Worm (Caenorhabditis elegans) whole organism, late embryonic: ENCODE results near the gene abu-2.

Experiments used
- C38D4.7 ChIP-seq: fragments of 200-800 bp; sonication (Bioruptor generic); optimal IDR thresholded peaks from 2 replicates; lab custom pipeline; 2018; ENCODE audit warnings: mild to moderate bottlenecking, missing genetic modification characterization, moderate library complexity, missing compliant biosample characterization
- F13H6.1 ChIP-seq: sonication (generic microtip); optimal IDR thresholded peaks from 2 replicates; lab custom pipeline; 2016; ENCODE audit warnings: missing genetic modification characterization, missing compliant biosample characterization
- Y22D7AL.16 ChIP-seq: sonication (generic microtip); optimal IDR thresholded peaks from 2 replicates; lab custom pipeline; 2016; ENCODE audit warnings: missing genetic modification characterization, missing compliant biosample characterization
- ama-1 ChIP-seq: fragments of 150-350 bp; optimal IDR thresholded peaks from 2 replicates; lab custom pipeline; 2014
- ceh-18 ChIP-seq: sonication (generic microtip); optimal IDR thresholded peaks from 2 replicates; lab custom pipeline; 2016; ENCODE audit warnings: missing genetic modification characterization, missing compliant biosample characterization
- ceh-24 ChIP-seq: sonication (generic microtip); optimal IDR thresholded peaks from 2 replicates; lab custom pipeline; 2016; ENCODE audit warnings: mild to moderate bottlenecking, missing genetic modification characterization, missing compliant biosample characterization
- ceh-31 ChIP-seq: sonication (generic microtip); optimal IDR thresholded peaks from 2 replicates; lab custom pipeline; 2016; ENCODE audit warnings: missing genetic modification characterization, missing compliant biosample characterization
- ceh-34 ChIP-seq: sonication (generic microtip); optimal IDR thresholded peaks from 2 replicates; lab custom pipeline; 2016; ENCODE audit warnings: mild to moderate bottlenecking, missing genetic modification characterization, missing compliant biosample characterization
- ceh-48 ChIP-seq: sonication (generic microtip); optimal IDR thresholded peaks from 2 replicates; lab custom pipeline; 2016; ENCODE audit warnings: missing genetic modification characterization, inconsistent platforms, missing compliant biosample characterization
- ceh-6 ChIP-seq: fragments of 200-800 bp; sonication (Bioruptor generic); optimal IDR thresholded peaks from 2 replicates; lab custom pipeline; 2018; ENCODE audit warnings: mild to moderate bottlenecking, missing genetic modification characterization, missing compliant biosample characterization
- ceh-9 ChIP-seq: sonication (generic microtip); optimal IDR thresholded peaks from 2 replicates; lab custom pipeline; 2016; ENCODE audit warnings: mild to moderate bottlenecking, missing genetic modification characterization, inconsistent platforms, missing compliant biosample characterization
- elt-4 ChIP-seq: sonication (generic microtip); optimal IDR thresholded peaks from 2 replicates; lab custom pipeline; 2016; ENCODE audit warnings: missing genetic modification characterization, missing compliant biosample characterization
- ets-4 ChIP-seq: sonication (generic microtip); optimal IDR thresholded peaks from 2 replicates; lab custom pipeline; 2016; ENCODE audit warnings: missing genetic modification characterization, missing compliant biosample characterization
- lim-6 ChIP-seq: sonication (generic microtip); optimal IDR thresholded peaks from 2 replicates; lab custom pipeline; 2016; ENCODE audit warnings: missing genetic modification characterization, missing compliant biosample characterization
- lin-11 ChIP-seq: fragments of 200-800 bp; sonication (Bioruptor generic); optimal IDR thresholded peaks from 2 replicates; lab custom pipeline; 2018; ENCODE audit warnings: mild to moderate bottlenecking, missing genetic modification characterization, missing compliant biosample characterization
- madf-2 ChIP-seq: sonication (generic microtip); optimal IDR thresholded peaks from 2 replicates; lab custom pipeline; 2017; ENCODE audit warnings: missing genetic modification characterization, missing compliant biosample characterization
- nfya-1 ChIP-seq: sonication (generic microtip); optimal IDR thresholded peaks from 2 replicates; lab custom pipeline; 2017; ENCODE audit warnings: missing genetic modification characterization, mild to moderate bottlenecking, missing compliant biosample characterization, antibody characterized with exemption, moderate library complexity
- odd-2 ChIP-seq: sonication (generic microtip); optimal IDR thresholded peaks from 2 replicates; lab custom pipeline; 2017; ENCODE audit warnings: antibody characterized with exemption, mild to moderate bottlenecking, missing genetic modification characterization, missing compliant biosample characterization
- pag-3 ChIP-seq: sonication (generic microtip); optimal IDR thresholded peaks from 2 replicates; lab custom pipeline; 2016; ENCODE audit warnings: missing compliant biosample characterization, missing genetic modification characterization, borderline replicate concordance
- pat-9 ChIP-seq: fragments of 200-800 bp; sonication (Bioruptor generic); optimal IDR thresholded peaks from 2 replicates; lab custom pipeline; 2018; ENCODE audit warnings: mild to moderate bottlenecking, missing genetic modification characterization, moderate library complexity, missing compliant biosample characterization
- pax-1 ChIP-seq: fragments of 150-350 bp; optimal IDR thresholded peaks from 2 replicates; lab custom pipeline; 2014; ENCODE audit warnings: missing biosample characterization, missing genetic modification characterization
- pha-4 ChIP-seq: fragments of 150-350 bp; optimal IDR thresholded peaks from 2 replicates; lab custom pipeline; 2018; ENCODE audit warnings: missing biosample characterization, missing genetic modification reagents, missing genetic modification characterization
- pqm-1 ChIP-seq: sonication (generic microtip); optimal IDR thresholded peaks from 2 replicates; lab custom pipeline; 2016; ENCODE audit warnings: missing genetic modification characterization, missing compliant biosample characterization
- pros-1 ChIP-seq: fragments of 150-350 bp; optimal IDR thresholded peaks from 2 replicates; lab custom pipeline; 2014; ENCODE audit warnings: missing biosample characterization, missing genetic modification reagents, missing genetic modification characterization
- sdc-2 ChIP-seq: sonication (generic microtip); optimal IDR thresholded peaks from 2 replicates; lab custom pipeline; 2016; ENCODE audit warnings: missing genotype, missing genetic modification characterization, missing compliant biosample characterization
- sox-2 ChIP-seq: fragments of 200-800 bp; sonication (Bioruptor generic); IDR thresholded peaks from 2 replicates; pipeline ENCODE4 v1.3.6; 2022; ENCODE audit warnings: missing genetic modification reagents, missing genetic modification characterization, missing compliant biosample characterization
- sox-4 ChIP-seq: sonication (generic microtip); optimal IDR thresholded peaks from 2 replicates; lab custom pipeline; 2017; ENCODE audit warnings: mild to moderate bottlenecking, missing genetic modification characterization, inconsistent platforms, missing compliant biosample characterization
- syd-9 ChIP-seq: sonication (generic microtip); optimal IDR thresholded peaks from 2 replicates; lab custom pipeline; 2016; ENCODE audit warnings: mild to moderate bottlenecking, missing genetic modification characterization, moderate library complexity, missing compliant biosample characterization
- tbx-7 ChIP-seq: sonication (generic microtip); optimal IDR thresholded peaks from 2 replicates; lab custom pipeline; 2016; ENCODE audit warnings: missing genotype, missing genetic modification characterization, missing compliant biosample characterization
- unc-55 ChIP-seq: sonication (generic microtip); optimal IDR thresholded peaks from 2 replicates; lab custom pipeline; 2017; ENCODE audit warnings: missing biosample characterization, missing genetic modification reagents, missing genetic modification characterization
- ztf-16 ChIP-seq: sonication (generic microtip); optimal IDR thresholded peaks from 2 replicates; lab custom pipeline; 2017; ENCODE audit warnings: missing genetic modification characterization, missing compliant biosample characterization

The abu-2 gene

DNA sequence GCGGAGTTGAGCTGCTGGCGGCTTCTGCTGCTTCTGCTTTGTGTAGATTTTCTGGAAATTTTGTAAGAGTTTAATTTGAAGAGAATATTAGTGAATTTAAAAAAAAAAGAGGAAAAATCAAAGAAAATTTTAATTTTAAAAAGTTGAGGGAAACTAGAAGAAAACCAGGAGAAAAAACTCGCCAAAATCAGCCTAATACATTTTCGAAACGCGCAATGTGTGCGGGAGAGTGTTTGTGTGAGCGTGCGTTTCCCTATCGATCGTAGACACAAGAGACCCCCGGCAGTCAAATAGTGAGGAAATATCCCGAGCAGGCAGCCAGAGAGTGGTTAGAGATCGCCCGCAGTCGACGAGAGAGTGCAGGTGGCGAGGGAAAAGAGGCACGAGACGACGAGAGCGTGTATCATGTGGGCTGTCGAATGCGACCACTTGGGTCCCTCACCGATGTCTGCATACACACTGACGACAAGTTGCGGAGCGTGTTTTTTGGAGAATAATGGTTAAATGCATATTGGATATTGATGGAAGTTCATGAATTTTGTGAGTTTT is 36.2 kb upstream of the abu-2 start, which contains the start of gene zfp-3 (continued):
- TF ChIP-seq sox-4 (tag; lab: Kevin White, UChicago) (no peak), odd-2 (no peak), pat-9 (tag; lab: Kevin White, UChicago) (no peak), ceh-48 (tag; lab: Kevin White, UChicago) (peak; percentile 83), ets-4 (tag; lab: Kevin White, UChicago) (peak; percentile 73), ceh-18 (tag; lab: Kevin White, UChicago) (peak; percentile 92), ztf-16 (tag; lab: Kevin White, UChicago) (no peak), pha-4 (tag; lab: Kevin White, UChicago) (no peak), unc-55 (GFP tag; lab: Kevin White, UChicago) (peak; percentile 67), pqm-1 (peak; percentile 67), sox-2 (GFP tag; lab: Robert Waterston, UW) (no peak), ceh-31 (peak; percentile 90), F13H6.1 (peak; percentile 82), pag-3 (tag; lab: Kevin White, UChicago) (no peak), tbx-7 (no peak), ceh-34 (tag; lab: Kevin White, UChicago) (peak; percentile 87)

ce11 chrX:1445696-1446095 is 35.2 kb upstream of the abu-2 start:
- no peak for TF ChIP-seq lin-11 (tag; lab: Kevin White, UChicago)
- peak; percentile 2 for TF ChIP-seq ama-1
- no peak for TF ChIP-seq ceh-24 (tag; lab: Kevin White, UChicago)

ce11 chrX:1443556-1444243 is 33.2 kb upstream of the abu-2 start:
- TF ChIP-seq Y22D7AL.16 (tag; lab: Kevin White, UChicago) (peak; percentile 3), pax-1 (tag; lab: Kevin White, UChicago) (no peak)

DNA sequence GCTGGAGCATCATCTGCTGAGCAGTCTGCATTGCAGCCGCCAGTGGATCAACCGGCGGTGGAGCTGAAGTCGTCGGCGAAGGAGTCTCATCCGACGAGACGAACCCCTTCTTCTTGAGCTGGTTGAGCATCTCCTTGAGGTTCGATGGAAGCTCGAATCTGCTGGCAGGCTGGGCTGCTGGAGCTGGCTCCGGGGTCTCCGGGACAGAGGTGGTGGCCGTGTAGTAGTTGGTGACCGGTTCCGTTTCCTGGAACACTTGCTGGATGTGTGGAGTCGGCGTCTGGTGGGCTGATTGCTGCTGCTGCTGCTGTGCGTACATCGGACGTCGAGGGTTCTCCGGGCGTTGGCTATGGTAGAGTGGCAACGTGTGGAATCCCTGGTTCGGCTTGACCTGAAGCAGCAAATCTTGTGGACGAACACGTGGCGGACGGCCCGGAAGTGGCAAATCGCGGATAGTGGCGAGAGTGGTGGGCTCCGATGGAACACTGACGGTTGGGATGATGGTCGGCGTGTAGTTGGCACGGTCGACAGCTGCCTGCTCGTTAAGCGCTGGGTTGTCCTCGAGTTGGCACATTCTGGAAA is 31.2 kb upstream of the abu-2 start:
- peak; percentile 41 for TF ChIP-seq elt-4 (tag; lab: Kevin White, UChicago)
- no peak for TF ChIP-seq lim-6 (tag; lab: Kevin White, UChicago)

- TF ChIP-seq ztf-16 (tag; lab: Kevin White, UChicago), result no peak
- no peak for TF ChIP-seq ceh-6 (GFP tag; lab: Kevin White, UChicago)
- no peak for TF ChIP-seq syd-9 (tag; lab: Kevin White, UChicago)
- no peak for TF ChIP-seq madf-2 (tag; lab: Kevin White, UChicago)
- TF ChIP-seq sox-4 (tag; lab: Kevin White, UChicago), result no peak
- TF ChIP-seq tbx-7, result no peak
- TF ChIP-seq ceh-9 (tag; lab: Kevin White, UChicago), result no peak
Measured at ce11 chrX:1440161-1440560, 29.7 kb upstream of the abu-2 start, which contains the start of gene sedl-1. TSS of gene sedl-1 (minus strand) at chrX:1440261.

DNA sequence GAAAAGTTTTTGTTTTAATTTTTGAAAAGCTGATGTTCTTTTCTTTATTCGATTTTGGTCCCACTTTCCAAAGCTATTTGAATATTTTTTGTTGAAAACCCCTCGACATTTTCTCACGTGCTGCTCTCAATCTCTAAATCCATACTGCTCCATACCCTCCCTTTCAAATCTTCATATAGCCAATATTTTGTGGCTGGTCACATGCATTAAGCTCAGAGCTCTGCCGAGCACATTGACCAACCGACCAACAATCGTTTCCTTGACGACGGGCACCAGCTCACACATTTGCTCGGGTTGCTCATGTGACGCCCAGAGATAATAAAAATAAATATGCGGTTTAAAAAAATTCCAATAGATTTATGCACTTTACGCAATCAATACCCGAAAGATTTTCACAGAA is 28.5 kb upstream of the abu-2 start:
- TF ChIP-seq syd-9 (tag; lab: Kevin White, UChicago), result no peak
- no peak for TF ChIP-seq elt-4 (tag; lab: Kevin White, UChicago)
- peak; percentile 96 for TF ChIP-seq sdc-2 (tag; lab: Kevin White, UChicago)
- no peak for TF ChIP-seq pros-1 (tag; lab: Kevin White, UChicago)
- no peak for TF ChIP-seq C38D4.7 (GFP tag; lab: Kevin White, UChicago)
- peak; percentile 5 for TF ChIP-seq nfya-1 (tag; lab: Kevin White, UChicago)
- TF ChIP-seq, all 69 proteins: peak for 2
